Worm (Caenorhabditis elegans) whole organism, late embryonic: ENCODE results near the gene Y38H6A.5.

Source experiments
- fkh-10 ChIP-seq: fragments of 150-350 bp; optimal IDR thresholded peaks from 2 replicates; lab custom pipeline; 2014; ENCODE audit warnings: missing biosample characterization, missing genetic modification reagents, missing genetic modification characterization
- gmeb-2 ChIP-seq: sonication (generic microtip); optimal IDR thresholded peaks from 2 replicates; lab custom pipeline; 2016; ENCODE audit warnings: missing genetic modification characterization, inconsistent platforms, missing compliant biosample characterization
- nfya-1 ChIP-seq: sonication (generic microtip); optimal IDR thresholded peaks from 2 replicates; lab custom pipeline; 2017; ENCODE audit warnings: missing genetic modification characterization, mild to moderate bottlenecking, missing compliant biosample characterization, antibody characterized with exemption, moderate library complexity
- pag-3 ChIP-seq: sonication (generic microtip); optimal IDR thresholded peaks from 2 replicates; lab custom pipeline; 2016; ENCODE audit warnings: missing compliant biosample characterization, missing genetic modification characterization, borderline replicate concordance
- pha-2 ChIP-seq: sonication (generic microtip); optimal IDR thresholded peaks from 2 replicates; lab custom pipeline; 2017; ENCODE audit warnings: mild to moderate bottlenecking, missing genetic modification characterization, missing compliant biosample characterization
- rnt-1 ChIP-seq: sonication (generic microtip); optimal IDR thresholded peaks from 2 replicates; lab custom pipeline; 2016; ENCODE audit warnings: missing genetic modification characterization, missing compliant biosample characterization
- sdc-2 ChIP-seq: sonication (generic microtip); optimal IDR thresholded peaks from 2 replicates; lab custom pipeline; 2016; ENCODE audit warnings: missing genotype, missing genetic modification characterization, missing compliant biosample characterization

- TF ChIP-seq pha-2 (no peak), rnt-1 (no peak), gmeb-2 (no peak), nfya-1 (tag; lab: Kevin White, UChicago) (no peak), fkh-10 (GFP tag; lab: Kevin White, UChicago) (no peak), sdc-2 (tag; lab: Kevin White, UChicago) (no peak), pag-3 (tag; lab: Kevin White, UChicago) (no peak)
These were observed 29.4 kb downstream of the Y38H6A.5 start, which contains the start of gene ZC15.1 for ce11 chrV:20305803-20306202.
